Worm (Caenorhabditis elegans) whole organism, young adult: ENCODE data around the gene K07C5.9.

Source experiments
- Y79H2A.3 ChIP-seq: fragments of 200-800 bp; sonication (Bioruptor generic); conservative IDR thresholded peaks from 2 replicates; pipeline ENCODE4 v1.3.6; 2022; ENCODE audit warnings: missing genetic modification reagents, missing genetic modification characterization, missing compliant biosample characterization
- lin-35 ChIP-seq, 3 experiments: fragments of 150-350 bp in 2 of 3; sonication (generic microtip) in 1 of 3; optimal IDR thresholded peaks; 2 replicates each; lab custom pipeline; 2014 to 2018; ENCODE audit warnings: missing biosample characterization in 3 of 3, missing genetic modification characterization in 3 of 3, missing genetic modification reagents in 3 of 3
- somi-1 ChIP-seq: fragments of 200-800 bp; sonication (Bioruptor generic); optimal IDR thresholded peaks from 2 replicates; lab custom pipeline; 2018; ENCODE audit warnings: mild to moderate bottlenecking, missing genetic modification characterization, missing compliant biosample characterization

DNA sequence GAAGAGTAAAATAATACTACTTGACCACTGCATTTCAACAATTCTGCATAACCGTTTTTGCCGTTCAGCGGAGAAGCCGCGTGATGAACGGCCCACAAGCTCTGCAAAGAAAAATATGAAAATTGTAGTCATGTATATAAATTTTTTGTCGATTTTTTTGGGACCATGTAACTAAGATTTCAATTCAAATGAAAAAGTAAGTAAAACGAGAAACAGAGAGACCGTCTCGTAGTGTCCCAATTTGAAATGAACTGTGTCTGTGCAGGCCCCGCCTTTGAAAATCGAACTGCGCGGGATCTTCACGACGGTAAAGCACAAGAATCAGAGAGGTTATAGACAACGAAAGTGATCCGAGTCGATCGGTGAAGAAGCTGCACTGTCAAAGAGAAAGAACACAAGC is 17.9 kb downstream of the K07C5.9 start, which contains the start of gene crm-1:
- TF ChIP-seq lin-35 (GFP tag; optimal IDR thresholded peaks at IDR 0.05; lab: Kevin White, UChicago) = no peak
- no peak for TF ChIP-seq somi-1
- no peak for TF ChIP-seq Y79H2A.3 (GFP tag; lab: Robert Waterston, UW)
